Fruit fly (Drosophila melanogaster): ENCODE results near the gene PlexB.
A peak's percentile ranks its signal among the peaks of the same experiment; 100 is the strongest.

The PlexB gene

dm6 chr4:63307-63706, 19.7 kb upstream of the PlexB start (continued):
- TF ChIP-seq CG4617 (GFP tag; optimal IDR thresholded peaks at IDR 0.05; ENCODE audit: borderline replicate concordance) (no peak), B-H2 (GFP tag; optimal IDR thresholded peaks at IDR 0.05) (no peak), sob (GFP tag; IDR thresholded peaks at IDR 0.05) (no peak), scrt (GFP tag; optimal IDR thresholded peaks at IDR 0.05) (no peak), CG7928 (GFP tag; optimal IDR thresholded peaks at IDR 0.05) (no peak), CG11504 (tag; optimal IDR thresholded peaks at IDR 0.05) (no peak), gcm (GFP tag; optimal IDR thresholded peaks at IDR 0.05) (no peak), stc (GFP tag; IDR thresholded peaks at IDR 0.05) (no peak), phol (tag; optimal IDR thresholded peaks at IDR 0.05) (peak; percentile 39), C15 (GFP tag; IDR thresholded peaks at IDR 0.05) (no peak), CG8388 (GFP tag; optimal IDR thresholded peaks at IDR 0.05) (no peak), Dp (GFP tag; optimal IDR thresholded peaks at IDR 0.05) (peak; percentile 62), CG8478 (optimal IDR thresholded peaks at IDR 0.05) (no peak), CG5953 (GFP tag; IDR thresholded peaks at IDR 0.05) (no peak), CG7786 (GFP tag; optimal IDR thresholded peaks at IDR 0.05) (no peak), E2f1 (GFP tag; IDR thresholded peaks at IDR 0.05) (no peak), trh (GFP tag; optimal IDR thresholded peaks at IDR 0.05) (no peak), inv (GFP tag; IDR thresholded peaks at IDR 0.05; ENCODE audit: partially characterized antibody) (no peak), vvl (GFP tag; IDR thresholded peaks at IDR 0.05) (no peak), cato (GFP tag; optimal IDR thresholded peaks at IDR 0.05; ENCODE audit: borderline replicate concordance) (no peak), CG8944 (GFP tag; optimal IDR thresholded peaks at IDR 0.05) (no peak), sc (optimal IDR thresholded peaks at IDR 0.05) (no peak), sc (GFP tag; optimal IDR thresholded peaks at IDR 0.05) (no peak), CG16779 (GFP tag; IDR thresholded peaks at IDR 0.05) (no peak), CG1647 (GFP tag; optimal IDR thresholded peaks at IDR 0.05) (no peak), NfI (GFP tag; optimal IDR thresholded peaks at IDR 0.05) (no peak), gfzf (GFP tag; optimal IDR thresholded peaks at IDR 0.05) (peak; percentile 2), pum (GFP tag; optimal IDR thresholded peaks at IDR 0.05) (no peak), ind (GFP tag; optimal IDR thresholded peaks at IDR 0.05) (no peak), CG11696 (GFP tag; IDR thresholded peaks at IDR 0.05) (no peak), Hey (tag; optimal IDR thresholded peaks at IDR 0.05) (no peak), wek (GFP tag; optimal IDR thresholded peaks at IDR 0.05) (no peak), CG33213 (GFP tag; optimal IDR thresholded peaks at IDR 0.05) (no peak), Nf-YA (GFP tag; IDR thresholded peaks at IDR 0.05) (no peak), Ets97D (GFP tag; optimal IDR thresholded peaks at IDR 0.05) (peak; percentile 31), caup (GFP tag; optimal IDR thresholded peaks at IDR 0.05; ENCODE audit: severe bottlenecking) (no peak), CG17186 (GFP tag; optimal IDR thresholded peaks at IDR 0.05) (no peak), pho (GFP tag; optimal IDR thresholded peaks at IDR 0.05) (peak; percentile 9), Gsc (GFP tag; IDR thresholded peaks at IDR 0.05) (no peak), Jarid2 (GFP tag; optimal IDR thresholded peaks at IDR 0.05) (no peak), Xrp1 (GFP tag; IDR thresholded peaks at IDR 0.05) (peak; percentile 6; the same call in 1 of the 2 replicates), CG2875 (GFP tag; optimal IDR thresholded peaks at IDR 0.05) (no peak), gem (tag; optimal IDR thresholded peaks at IDR 0.05) (peak; percentile 43), CG11456 (GFP tag; IDR thresholded peaks at IDR 0.05) (no peak), amos (GFP tag; IDR thresholded peaks at IDR 0.05; ENCODE audit: partially characterized antibody) (no peak; the same call in 1 of the 2 replicates), CG6254 (GFP tag; optimal IDR thresholded peaks at IDR 0.05) (no peak), CG16813 (GFP tag; IDR thresholded peaks at IDR 0.05; ENCODE audit: partially characterized antibody) (no peak; the same call in 2 of the 3 replicates), lilli (GFP tag; optimal IDR thresholded peaks at IDR 0.05) (no peak), HLH4C (GFP tag; IDR thresholded peaks at IDR 0.05; ENCODE audit: partially characterized antibody) (no peak), CG10147 (GFP tag; optimal IDR thresholded peaks at IDR 0.05) (no peak), pzg (GFP tag; optimal IDR thresholded peaks at IDR 0.05) (peak; percentile 54), YL-1 (GFP tag; optimal IDR thresholded peaks at IDR 0.05) (no peak)
